Worm (Caenorhabditis elegans): ENCODE measurements around the gene ugt-20.
A peak's percentile ranks its signal among the peaks of the same experiment; 100 is the strongest.

Gene ugt-20

DNA sequence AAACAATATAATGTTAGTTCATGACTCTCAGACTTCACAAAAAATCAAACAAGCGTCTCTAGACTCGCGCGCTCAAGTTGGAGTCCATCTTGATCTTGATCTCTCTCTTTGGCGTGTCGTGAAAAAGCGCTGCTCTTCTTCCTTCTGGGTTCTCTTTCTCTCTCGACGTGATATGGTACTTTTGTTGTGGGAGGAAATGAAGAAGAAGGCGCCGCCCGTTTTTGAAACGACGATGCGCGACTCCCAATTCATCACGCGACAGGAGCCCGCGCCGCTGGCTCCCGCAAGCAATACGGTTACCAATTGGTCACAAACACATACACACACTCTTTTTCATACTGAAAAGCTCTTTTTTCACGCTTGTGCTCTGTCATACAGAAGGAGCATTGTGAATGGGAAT is 47.0 kb upstream of the ugt-20 start:
- TF ChIP-seq rbr-2 (tag; optimal IDR thresholded peaks at IDR 0.05), result no peak
- no peak for TF ChIP-seq ctbp-1 (GFP tag; IDR thresholded peaks at IDR 0.05)
- no peak for TF ChIP-seq set-16 (GFP tag; IDR thresholded peaks at IDR 0.05)
- TF ChIP-seq lin-39 (tag; optimal IDR thresholded peaks at IDR 0.05), result no peak
- TF ChIP-seq ceh-62 (tag; optimal IDR thresholded peaks at IDR 0.05), result no peak
- no peak for TF ChIP-seq nhr-237 (tag; optimal IDR thresholded peaks at IDR 0.05)
- TF ChIP-seq pqm-1 (tag; optimal IDR thresholded peaks at IDR 0.05), result no peak
- TF ChIP-seq sdz-12 (GFP tag; optimal IDR thresholded peaks at IDR 0.05), result no peak
- no peak for TF ChIP-seq cey-2 (tag; optimal IDR thresholded peaks at IDR 0.05; ENCODE audit: borderline replicate concordance, insufficient read depth)
- no peak for TF ChIP-seq Y105C5A.15 (GFP tag; IDR thresholded peaks at IDR 0.05)
- TF ChIP-seq mep-1 (tag; optimal IDR thresholded peaks at IDR 0.05), result no peak
- no peak for TF ChIP-seq mdt-29 (GFP tag; IDR thresholded peaks at IDR 0.05)
- TF ChIP-seq daf-19 (GFP tag; conservative IDR thresholded peaks at IDR 0.05), result no peak
- TF ChIP-seq pha-4 (GFP tag; IDR thresholded peaks at IDR 0.05), result no peak
- no peak for TF ChIP-seq pha-4 (tag; optimal IDR thresholded peaks at IDR 0.05)
- no peak for TF ChIP-seq spr-3 (GFP tag; optimal IDR thresholded peaks at IDR 0.05)
- no peak for TF ChIP-seq snpc-1.2 (GFP tag; IDR thresholded peaks at IDR 0.05)
- no peak for TF ChIP-seq ZK546.5 (tag; optimal IDR thresholded peaks at IDR 0.05)

DNA sequence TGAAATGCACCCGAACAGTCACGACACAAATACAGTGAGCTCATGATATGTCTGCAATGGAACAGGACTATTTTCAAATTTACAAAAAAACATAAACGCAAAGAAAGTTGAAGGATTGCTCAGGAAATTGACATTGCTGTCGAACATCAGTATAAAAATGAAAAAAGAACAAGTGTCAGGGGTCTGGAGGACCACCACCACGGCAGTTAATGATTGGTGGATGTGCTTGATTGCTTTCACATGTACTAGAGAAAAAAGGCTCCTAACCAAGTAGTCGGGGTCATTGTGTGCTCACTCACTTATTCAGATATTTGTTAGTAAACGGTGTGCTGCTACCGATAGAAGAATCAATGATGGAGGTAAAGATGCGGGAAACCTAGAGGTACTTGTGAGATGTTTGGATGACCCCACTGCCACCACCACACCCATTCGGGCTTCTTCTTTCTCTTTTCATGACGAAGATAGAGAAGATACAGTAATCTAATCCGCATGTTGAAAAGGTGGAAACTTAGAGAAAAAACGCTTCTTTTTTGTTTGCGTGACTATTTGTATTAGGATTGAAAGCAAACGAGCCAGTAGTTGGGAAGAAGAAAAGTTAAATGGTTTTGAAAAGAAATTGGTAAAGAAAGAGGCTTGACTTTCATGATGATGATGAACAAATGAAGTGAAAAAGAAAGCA is 44.0 kb upstream of the ugt-20 start, which contains the start of gene M03D4.4:
TSS of gene M03D4.4 (minus strand) at position 51 of the 679 bp plus-strand sequence.
- peak; percentile 78 for TF ChIP-seq aha-1 (tag)
- TF ChIP-seq ztf-11 (tag; optimal IDR thresholded peaks at IDR 0.05), result no peak

DNA sequence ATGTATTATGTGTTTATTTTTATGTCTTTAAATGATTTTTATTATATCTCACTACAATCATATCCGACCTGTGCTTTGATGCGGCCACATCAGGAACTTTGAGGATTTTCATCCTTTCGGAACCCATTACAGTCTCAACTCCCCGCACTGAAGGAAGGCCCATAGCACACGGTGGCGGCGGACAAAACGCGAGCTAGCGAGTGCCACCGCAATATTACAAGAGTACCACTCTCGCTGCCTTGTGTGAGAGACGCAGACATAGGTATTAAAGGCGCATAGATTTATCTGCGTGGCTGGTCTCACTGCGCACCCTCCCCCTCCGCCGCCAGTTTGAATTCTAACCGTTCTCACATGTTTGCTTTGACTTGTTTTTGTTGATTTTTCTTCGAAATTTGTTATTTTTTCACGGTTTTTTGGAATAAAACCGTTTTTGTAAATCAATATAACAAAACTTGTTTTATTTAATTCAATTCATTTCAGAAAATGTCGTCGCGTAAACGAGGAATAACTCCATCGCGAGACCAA is 34.4 kb upstream of the ugt-20 start, which contains the start of gene zen-4:
TSS of gene zen-4 (plus strand) at position 475 of the 525 bp plus-strand sequence.
- TF ChIP-seq saeg-2 (GFP tag; IDR thresholded peaks at IDR 0.05) (0 out of 2 replicates have a peak, but pooled peaks have one; percentile 24), cey-2 (tag; optimal IDR thresholded peaks at IDR 0.05; ENCODE audit: borderline replicate concordance, insufficient read depth) (no peak), dpl-1 (GFP tag; optimal IDR thresholded peaks at IDR 0.05) (peak; percentile 36), lin-38 (GFP tag; IDR thresholded peaks at IDR 0.05) (peak; percentile 81), set-16 (GFP tag; IDR thresholded peaks at IDR 0.05) (no peak), pqm-1 (tag; optimal IDR thresholded peaks at IDR 0.05) (no peak), nhr-76 (tag; optimal IDR thresholded peaks at IDR 0.05) (no peak), nhr-10 (tag; optimal IDR thresholded peaks at IDR 0.05) (no peak), nhr-28 (tag; optimal IDR thresholded peaks at IDR 0.05) (no peak), spr-1 (tag; optimal IDR thresholded peaks at IDR 0.05) (peak; percentile 53), pha-4 (GFP tag; IDR thresholded peaks at IDR 0.05) (peak; percentile 55; the same call in 1 of the 2 replicates), pha-4 (tag; optimal IDR thresholded peaks at IDR 0.05) (no peak), R02D3.7 (tag; optimal IDR thresholded peaks at IDR 0.05) (no peak), daf-19 (GFP tag; conservative IDR thresholded peaks at IDR 0.05) (peak; percentile 47; the same call in 1 of the 2 replicates), fkh-10 (GFP tag; optimal IDR thresholded peaks at IDR 0.05) (no peak), mep-1 (tag; optimal IDR thresholded peaks at IDR 0.05) (peak; percentile 68), lin-39 (tag; optimal IDR thresholded peaks at IDR 0.05) (no peak), ceh-44 (GFP tag; IDR thresholded peaks at IDR 0.05) (peak; percentile 78; the same call in 1 of the 2 replicates), ceh-28 (tag; optimal IDR thresholded peaks at IDR 0.05) (no peak), dmd-6 (GFP tag; IDR thresholded peaks at IDR 0.05) (no peak), F49E8.2 (tag; optimal IDR thresholded peaks at IDR 0.05; ENCODE audit: borderline replicate concordance) (peak; percentile 98), snpc-4 (tag; optimal IDR thresholded peaks at IDR 0.05) (peak; percentile 79), madf-5 (GFP tag; IDR thresholded peaks at IDR 0.05) (0 out of 4 replicates have a peak, but pooled peaks have one; percentile 50 to 53), F26F4.8 (GFP tag; conservative IDR thresholded peaks at IDR 0.05) (no peak), zfp-3 (GFP tag; conservative IDR thresholded peaks at IDR 0.05) (0 out of 2 replicates have a peak, but pooled peaks have one; percentile 27), nhr-6 (tag; optimal IDR thresholded peaks at IDR 0.05) (peak; percentile 58), duxl-1 (tag; optimal IDR thresholded peaks at IDR 0.05; ENCODE audit: poor library complexity) (peak; percentile 51), hlh-30 (tag; optimal IDR thresholded peaks at IDR 0.05; ENCODE audit: insufficient read depth) (no peak), daf-8 (GFP tag; IDR thresholded peaks at IDR 0.05) (no peak), nhr-41 (GFP tag; IDR thresholded peaks at IDR 0.05) (no peak), mxl-3 (GFP tag; optimal IDR thresholded peaks at IDR 0.05) (no peak), dmd-9 (GFP tag; IDR thresholded peaks at IDR 0.05) (no peak), Y48G9A.11 (GFP tag; IDR thresholded peaks at IDR 0.05) (peak; percentile 92), T26A8.4 (GFP tag; IDR thresholded peaks at IDR 0.05) (peak; percentile 40; the same call in 1 of the 2 replicates)

Data from whole organism, L4 larva.